Fruit fly (Drosophila melanogaster) whole organism, embryonic: ENCODE data around the gene ALiX.

Experiments used
- CG10543 ChIP-seq: fragments of 200-800 bp; sonication (Bioruptor generic); optimal IDR thresholded peaks from 3 replicates; lab custom pipeline; 2017; ENCODE audit warnings: missing biosample characterization, mild to moderate bottlenecking, missing genetic modification characterization, moderate library complexity
- CG11085 ChIP-seq: fragments of 200-800 bp; sonication (Bioruptor generic); IDR thresholded peaks from 2 replicates; pipeline ENCODE4 v1.3.6; 2022; ENCODE audit warnings: missing biosample characterization, missing genetic modification characterization
- CG11695 ChIP-seq: fragments of 200-800 bp; sonication (Bioruptor generic); IDR thresholded peaks from 3 replicates; pipeline ENCODE4 v1.3.6; 2022; ENCODE audit warnings: missing biosample characterization, missing genetic modification characterization
- CG12299 ChIP-seq: fragments of 200-800 bp; sonication (Bioruptor generic); optimal IDR thresholded peaks from 2 replicates; lab custom pipeline; 2018; ENCODE audit warnings: missing biosample characterization, mild to moderate bottlenecking, missing genetic modification characterization
- CG12769 ChIP-seq: fragments of 200-800 bp; sonication (Bioruptor generic); optimal IDR thresholded peaks from 2 replicates; lab custom pipeline; 2019; ENCODE audit warnings: missing biosample characterization, mild to moderate bottlenecking, missing genetic modification characterization, moderate library complexity
- CG16815 ChIP-seq: fragments of 200-800 bp; sonication (Bioruptor generic); optimal IDR thresholded peaks from 3 replicates; lab custom pipeline; 2017; ENCODE audit warnings: missing biosample characterization, mild to moderate bottlenecking, missing genetic modification characterization
- CG17802 ChIP-seq: fragments of 200-800 bp; sonication (Bioruptor generic); optimal IDR thresholded peaks from 2 replicates; lab custom pipeline; 2018; ENCODE audit warnings: missing biosample characterization, mild to moderate bottlenecking, missing genetic modification characterization, moderate library complexity
- CG18011 ChIP-seq: fragments of 200-800 bp; sonication (Bioruptor generic); optimal IDR thresholded peaks from 2 replicates; lab custom pipeline; 2017; ENCODE audit warnings: missing biosample characterization, missing genetic modification characterization, mild to moderate bottlenecking, moderate library complexity, missing genotype
- CG18619 ChIP-seq: fragments of 200-800 bp; sonication (Bioruptor generic); optimal IDR thresholded peaks from 3 replicates; lab custom pipeline; 2017; ENCODE audit warnings: missing biosample characterization, mild to moderate bottlenecking, missing genetic modification characterization
- CG2120 ChIP-seq: fragments of 200-800 bp; sonication (Bioruptor generic); optimal IDR thresholded peaks from 3 replicates; lab custom pipeline; 2016; ENCODE audit warnings: missing biosample characterization, missing genetic modification characterization
- CG2129 ChIP-seq: fragments of 200-800 bp; sonication (Bioruptor generic); IDR thresholded peaks from 2 replicates; pipeline ENCODE4 v1.3.6; 2022; ENCODE audit warnings: missing biosample characterization, missing genetic modification characterization; ENCODE audit not compliant: partially characterized antibody
- CG2199 ChIP-seq: fragments of 200-800 bp; sonication (Bioruptor generic); IDR thresholded peaks from 3 replicates; pipeline ENCODE4 v1.3.6; 2022; ENCODE audit warnings: missing biosample characterization, missing genetic modification characterization
- CG3163 ChIP-seq: fragments of 200-800 bp; sonication (Bioruptor generic); optimal IDR thresholded peaks from 3 replicates; lab custom pipeline; 2016; ENCODE audit warnings: missing biosample characterization, missing genetic modification characterization
- CG4854 ChIP-seq: fragments of 200-800 bp; sonication (Bioruptor generic); optimal IDR thresholded peaks from 2 replicates; lab custom pipeline; 2016; ENCODE audit warnings: missing biosample characterization, missing genetic modification characterization, inconsistent platforms
- CG5953 ChIP-seq: fragments of 200-800 bp; sonication (Bioruptor generic); IDR thresholded peaks from 2 replicates; pipeline ENCODE4 v1.3.6; 2022; ENCODE audit warnings: missing biosample characterization, missing genetic modification characterization
- Deaf1 ChIP-seq: fragments of 200-800 bp; optimal IDR thresholded peaks from 3 replicates; lab custom pipeline; 2019; ENCODE audit warnings: missing biosample characterization, mild to moderate bottlenecking, missing genetic modification characterization, moderate library complexity
- Dip3 ChIP-seq: fragments of 200-800 bp; sonication (Bioruptor generic); optimal IDR thresholded peaks from 3 replicates; lab custom pipeline; 2016; ENCODE audit warnings: missing biosample characterization, missing genetic modification characterization
- Ets97D ChIP-seq: fragments of 200-800 bp; sonication (Bioruptor generic); optimal IDR thresholded peaks from 3 replicates; lab custom pipeline; 2016; ENCODE audit warnings: missing biosample characterization, missing genetic modification characterization
- Med ChIP-seq: fragments of 200-800 bp; sonication (Bioruptor generic); peaks from one replicate; lab custom pipeline; 2016; ENCODE audit warnings: missing biosample characterization, missing genetic modification characterization, mild to moderate bottlenecking, inconsistent platforms, moderate library complexity
- Nf-YC ChIP-seq: fragments of 200-800 bp; optimal IDR thresholded peaks from 3 replicates; lab custom pipeline; 2019; ENCODE audit warnings: missing biosample characterization, mild to moderate bottlenecking, missing genetic modification characterization, moderate library complexity
- Optix ChIP-seq: fragments of 200-800 bp; sonication (Bioruptor generic); IDR thresholded peaks from 3 replicates; pipeline ENCODE4 v1.3.6; 2022; ENCODE audit warnings: missing biosample characterization, missing genetic modification characterization
- Ravus ChIP-seq: fragments of 200-800 bp; sonication (Bioruptor generic); IDR thresholded peaks from 2 replicates; pipeline ENCODE4 v1.3.6; 2022; ENCODE audit warnings: missing biosample characterization, missing genetic modification characterization
- TFAM ChIP-seq: fragments of 200-800 bp; sonication (Bioruptor generic); optimal IDR thresholded peaks from 2 replicates; lab custom pipeline; 2017; ENCODE audit warnings: missing biosample characterization, missing genetic modification characterization, inconsistent platforms
- Trl ChIP-seq, 3 experiments: fragments of >200 bp in 2 of 3; fragments of 200-800 bp in 1 of 3; sonication (Bioruptor generic) in 1 of 3; optimal IDR thresholded peaks; 2 replicates in 1 of 3; 3 replicates in 2 of 3; lab custom pipeline; 2016 to 2017; ENCODE audit warnings: missing biosample characterization in 1 of 3, missing genetic modification characterization in 1 of 3
- YL-1 ChIP-seq: fragments of 200-800 bp; sonication (Bioruptor generic); optimal IDR thresholded peaks from 3 replicates; lab custom pipeline; 2017; ENCODE audit warnings: missing biosample characterization, mild to moderate bottlenecking, missing genetic modification characterization
- abd-A ChIP-seq: fragments of 200-800 bp; sonication (Bioruptor generic); optimal IDR thresholded peaks from 3 replicates; lab custom pipeline; 2019; ENCODE audit warnings: missing biosample characterization, mild to moderate bottlenecking, missing genetic modification characterization, moderate library complexity
- bbx ChIP-seq: fragments of 200-800 bp; sonication (Bioruptor generic); IDR thresholded peaks from 2 replicates; pipeline ENCODE4 v1.3.6; 2022; ENCODE audit warnings: missing biosample characterization, missing genetic modification characterization; ENCODE audit not compliant: partially characterized antibody
- cg ChIP-seq: fragments of 200-800 bp; sonication (Bioruptor generic); optimal IDR thresholded peaks from 3 replicates; lab custom pipeline; 2019; ENCODE audit warnings: missing biosample characterization, mild to moderate bottlenecking, missing genetic modification characterization, moderate library complexity
- dysf ChIP-seq: fragments of 200-800 bp; sonication (Bioruptor generic); IDR thresholded peaks from 3 replicates; pipeline ENCODE4 v1.3.6; 2022; ENCODE audit warnings: missing biosample characterization, missing genetic modification characterization
- ewg ChIP-seq: fragments of 200-800 bp; sonication (Bioruptor generic); optimal IDR thresholded peaks from 3 replicates; lab custom pipeline; 2017; ENCODE audit warnings: mild to moderate bottlenecking, missing biosample characterization, missing genetic modification reagents, missing genetic modification characterization
- fd96Cb ChIP-seq: fragments of 200-800 bp; sonication (Bioruptor generic); optimal IDR thresholded peaks from 2 replicates; lab custom pipeline; 2018; ENCODE audit warnings: missing biosample characterization, mild to moderate bottlenecking, missing genetic modification characterization, moderate library complexity
- fru ChIP-seq: fragments of >200 bp; optimal IDR thresholded peaks from 2 replicates; lab custom pipeline; 2017
- lab ChIP-seq: fragments of 200-800 bp; sonication (Bioruptor generic); optimal IDR thresholded peaks from 3 replicates; lab custom pipeline; 2017; ENCODE audit warnings: missing biosample characterization, missing genetic modification characterization, mild to moderate bottlenecking, moderate library complexity, missing genetic modification reagents
- pfk ChIP-seq: fragments of 200-800 bp; sonication (Bioruptor generic); optimal IDR thresholded peaks from 2 replicates; lab custom pipeline; 2018; ENCODE audit warnings: missing biosample characterization, mild to moderate bottlenecking, missing genetic modification characterization, moderate library complexity
- pho ChIP-seq: fragments of 200-800 bp; sonication (Bioruptor generic); optimal IDR thresholded peaks from 2 replicates; lab custom pipeline; 2016; ENCODE audit warnings: missing biosample characterization, missing genetic modification characterization
- ro ChIP-seq: fragments of 200-800 bp; sonication (Bioruptor generic); IDR thresholded peaks from 2 replicates; pipeline ENCODE4 v1.3.6; 2022; ENCODE audit warnings: missing biosample characterization, missing genetic modification characterization
- row ChIP-seq: fragments of 200-800 bp; sonication (Bioruptor generic); IDR thresholded peaks from 3 replicates; pipeline ENCODE4 v1.3.6; 2022; ENCODE audit warnings: missing biosample characterization, missing genetic modification characterization
- run ChIP-seq: fragments of 200-800 bp; sonication (Bioruptor generic); optimal IDR thresholded peaks from 3 replicates; lab custom pipeline; 2018; ENCODE audit warnings: missing biosample characterization, mild to moderate bottlenecking, missing genetic modification characterization
- scrt ChIP-seq: fragments of 200-800 bp; sonication (Bioruptor generic); optimal IDR thresholded peaks from 2 replicates; lab custom pipeline; 2018; ENCODE audit warnings: missing biosample characterization, mild to moderate bottlenecking, missing genetic modification characterization, moderate library complexity
- sd ChIP-seq: fragments of 200-800 bp; sonication (Bioruptor generic); optimal IDR thresholded peaks from 3 replicates; lab custom pipeline; 2018; ENCODE audit warnings: missing biosample characterization, mild to moderate bottlenecking, missing genetic modification characterization, moderate library complexity
- sens ChIP-seq: fragments of 200-800 bp; sonication (Bioruptor generic); peaks from one replicate; lab custom pipeline; 2016; ENCODE audit warnings: missing biosample characterization, missing genetic modification characterization
- seq ChIP-seq: fragments of 200-800 bp; sonication (Bioruptor generic); IDR thresholded peaks from 2 replicates; pipeline ENCODE4 v1.3.6; 2022; ENCODE audit warnings: missing biosample characterization, missing genetic modification characterization
- usp ChIP-seq: fragments of >200 bp; optimal IDR thresholded peaks from 2 replicates; lab custom pipeline; 2017; ENCODE audit warnings: missing biosample characterization, missing genetic modification characterization
- zfh2 ChIP-seq: fragments of 200-800 bp; sonication (Bioruptor generic); optimal IDR thresholded peaks from 2 replicates; lab custom pipeline; 2016; ENCODE audit warnings: missing biosample characterization, missing genetic modification characterization

ALiX gene

DNA sequence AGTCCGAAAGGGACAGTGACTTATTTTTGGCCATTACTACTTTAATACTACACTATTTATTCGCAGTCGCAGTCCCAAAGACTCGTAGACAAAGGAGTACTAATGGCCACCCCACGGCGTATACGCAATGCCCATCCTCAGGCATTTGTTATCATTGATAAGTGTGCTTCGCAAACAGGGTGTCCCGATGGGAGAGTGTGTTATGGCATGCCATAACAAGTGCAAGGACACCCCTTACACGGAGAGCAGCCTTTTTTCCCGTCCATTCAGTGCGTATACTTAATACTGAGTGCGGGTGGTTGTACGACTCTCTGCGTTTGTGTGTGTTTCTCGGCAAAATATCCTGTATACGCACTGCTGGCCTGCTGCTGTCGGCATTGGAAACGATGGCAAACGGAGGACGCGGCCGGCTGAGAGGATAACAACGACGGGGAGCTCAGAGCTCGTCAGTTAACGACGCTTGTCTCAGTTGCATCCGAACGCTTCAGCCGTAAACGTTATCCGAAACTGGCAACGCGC is 37.9 kb downstream of the ALiX start, which contains the start of gene unc80 (continued):
- TF ChIP-seq lab (peak; percentile 73), row (peak; percentile 43; the same call in 2 of the 3 replicates), CG18011 (GFP tag; lab: Kevin White, UChicago) (no peak), CG3163 (GFP tag; lab: Kevin White, UChicago) (no peak), Deaf1 (tag; lab: Kevin White, UChicago) (peak; percentile 84), CG17802 (tag; lab: Kevin White, UChicago) (no peak), Nf-YC (tag; lab: Kevin White, UChicago) (no peak), CG2120 (peak; percentile 59), bbx (GFP tag; lab: Robert Waterston, UW) (no peak), CG2199 (GFP tag; lab: Robert Waterston, UW) (no peak), pho (GFP tag; lab: Kevin White, UChicago) (peak; percentile 11), CG4854 (GFP tag; lab: Kevin White, UChicago) (no peak)

DNA sequence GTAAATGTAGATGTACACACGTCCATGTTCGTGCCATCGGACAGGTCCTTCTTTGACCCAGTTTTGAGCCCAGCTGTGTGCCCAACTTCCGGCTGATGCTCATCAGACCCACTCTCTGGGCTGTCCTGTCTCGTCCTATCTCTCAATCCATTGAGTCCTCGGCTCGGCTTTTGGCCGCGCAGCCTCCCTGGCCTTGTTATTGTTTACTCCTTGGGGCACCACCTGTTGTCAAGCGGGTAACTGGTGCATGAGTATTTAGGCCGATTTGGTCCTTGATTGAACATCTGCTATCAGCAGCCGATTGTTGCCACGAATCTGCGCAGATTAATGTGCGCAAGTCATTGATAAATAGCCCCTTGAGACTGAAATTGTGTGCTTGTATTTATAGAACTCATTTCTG is 38.5 kb downstream of the ALiX start:
- TF ChIP-seq Deaf1 (tag; lab: Kevin White, UChicago): peak; percentile 77
- TF ChIP-seq ewg (GFP tag; lab: Kevin White, UChicago): peak; percentile 65
- TF ChIP-seq abd-A (tag; lab: Kevin White, UChicago): peak; percentile 70
- TF ChIP-seq Ets97D (GFP tag; lab: Kevin White, UChicago): no peak
- TF ChIP-seq scrt: peak; percentile 98

DNA sequence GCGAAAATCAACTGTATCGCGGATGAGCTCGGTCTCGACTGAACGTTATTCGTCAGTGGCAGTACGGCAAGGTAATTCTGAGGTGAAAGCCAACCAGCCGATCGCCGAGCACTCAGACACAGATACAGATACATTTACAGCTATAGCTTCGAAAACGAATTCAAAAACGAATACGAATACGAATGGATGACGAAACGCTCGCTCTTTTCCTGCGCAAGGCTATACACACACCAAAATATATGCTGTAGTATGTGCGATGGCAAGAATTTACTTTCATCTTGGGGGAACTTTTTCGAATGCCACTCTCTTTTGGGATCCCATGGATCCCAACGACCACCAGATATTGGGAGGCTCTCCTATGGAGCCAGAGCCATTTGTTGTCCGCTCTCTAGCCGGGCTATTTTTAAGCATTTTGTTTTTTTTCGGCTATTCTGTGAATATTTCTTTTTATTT is 39.8 kb downstream of the ALiX start, which contains the start of gene Mlc1:
Gene Mlc1, minus strand, starts transcription at position 51 of the 453 bp plus-strand sequence.
- TF ChIP-seq CG11085 (GFP tag; lab: Robert Waterston, UW) (no peak), CG12299 (tag; lab: Kevin White, UChicago) (no peak), fd96Cb (no peak), Deaf1 (tag; lab: Kevin White, UChicago) (peak; percentile 36), CG16815 (GFP tag; lab: Kevin White, UChicago) (no peak), usp (GFP tag; lab: Kevin White, UChicago) (no peak), pfk (GFP tag; lab: Kevin White, UChicago) (no peak), fru (lab: Kevin White, UChicago) (no peak), dysf (GFP tag; lab: Robert Waterston, UW) (no peak), Dip3 (GFP tag; lab: Kevin White, UChicago) (no peak), CG12769 (tag; lab: Kevin White, UChicago) (peak; percentile 10), Trl (optimal IDR thresholded peaks at IDR 0.05; lab: Kevin White, UChicago) (peak; percentile 22 to 53), Trl (GFP tag; optimal IDR thresholded peaks at IDR 0.05; lab: Kevin White, UChicago) (no peak), Ravus (GFP tag; lab: Robert Waterston, UW) (no peak), Med (peak; percentile 63), TFAM (no peak), cg (GFP tag; lab: Kevin White, UChicago) (peak; percentile 50), CG10543 (GFP tag; lab: Kevin White, UChicago) (peak; percentile 29), YL-1 (no peak), Optix (no peak), ro (GFP tag; lab: Robert Waterston, UW) (no peak), sd (peak; percentile 89), run (tag; lab: Kevin White, UChicago) (no peak), CG5953 (GFP tag; lab: Robert Waterston, UW) (no peak), CG2129 (GFP tag; lab: Robert Waterston, UW) (no peak), CG11695 (GFP tag; lab: Robert Waterston, UW) (no peak), sens (GFP tag; lab: Kevin White, UChicago) (peak; percentile 1), seq (GFP tag; lab: Robert Waterston, UW) (no peak), CG18619 (no peak), zfh2 (no peak)
